Fruit fly (Drosophila melanogaster): Measurements from ENCODE around the gene CG15564.

DNA sequence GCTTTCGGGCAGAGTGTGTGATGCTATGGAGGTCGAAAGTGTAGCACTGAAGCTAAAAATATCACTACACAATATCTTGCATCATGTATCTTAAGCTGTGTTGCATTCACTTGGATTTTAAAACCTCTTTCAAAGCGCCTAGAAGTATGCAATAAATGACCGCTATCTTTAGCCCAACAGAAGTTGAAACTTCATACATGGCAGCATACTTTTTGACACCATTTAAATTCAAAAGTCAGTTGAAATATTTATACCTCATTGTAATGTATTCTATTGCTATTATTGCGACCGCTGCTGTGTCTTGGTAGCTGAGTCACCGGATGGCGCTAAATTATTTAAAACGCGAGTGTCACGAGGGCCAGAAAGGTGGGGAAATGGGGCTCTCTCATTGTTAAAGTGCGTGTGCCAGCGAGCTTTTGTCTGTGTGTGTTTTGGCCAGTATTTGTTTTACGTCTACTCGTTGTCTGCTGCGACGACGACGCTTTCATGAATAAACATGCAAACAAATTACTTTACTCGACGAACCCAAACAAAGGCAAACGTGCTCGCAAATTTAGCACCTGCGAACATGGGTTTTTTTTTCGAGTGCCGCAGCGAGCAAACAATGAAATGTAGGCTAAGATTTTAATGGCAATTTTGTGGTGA, 35.7 kb upstream of the CG15564 start:
- peak; percentile 16; the same call in 1 of the 2 replicates for TF ChIP-seq vvl (GFP tag; IDR thresholded peaks at IDR 0.05)
- no peak for TF ChIP-seq ttk (GFP tag; IDR thresholded peaks at IDR 0.05)
- TF ChIP-seq CG10654 (GFP tag; optimal IDR thresholded peaks at IDR 0.05), result no peak
- TF ChIP-seq pan (optimal IDR thresholded peaks at IDR 0.05), result no peak
- TF ChIP-seq pan (GFP tag; optimal IDR thresholded peaks at IDR 0.05 in 1 of 2, IDR thresholded peaks at IDR 0.05 in 1 of 2), result peak in 1 of 2 experiments; percentile 8
- no peak for TF ChIP-seq ems (GFP tag; optimal IDR thresholded peaks at IDR 0.05)
- TF ChIP-seq CG9437 (GFP tag; optimal IDR thresholded peaks at IDR 0.05), result no peak
- no peak for TF ChIP-seq cas (GFP tag; IDR thresholded peaks at IDR 0.05)

Data from whole organism, embryonic.